Worm (Caenorhabditis elegans) whole organism, L1 larva: ENCODE results near the gene tmem-145.
A peak's percentile ranks its signal among the peaks of the same experiment; 100 is the strongest.

ENCODE experiments used
- C04F5.9 ChIP-seq: sonication (generic microtip); optimal IDR thresholded peaks from 2 replicates; lab custom pipeline; 2016; ENCODE audit warnings: missing genetic modification characterization, missing compliant biosample characterization
- C34B4.2 ChIP-seq: sonication (generic microtip); optimal IDR thresholded peaks from 2 replicates; lab custom pipeline; 2017; ENCODE audit warnings: mild to moderate bottlenecking, missing genetic modification characterization, missing compliant biosample characterization
- alr-1 ChIP-seq: fragments of 200-800 bp; sonication (Bioruptor generic); optimal IDR thresholded peaks from 2 replicates; lab custom pipeline; 2018; ENCODE audit warnings: borderline replicate concordance, mild to moderate bottlenecking, missing genetic modification characterization, missing compliant biosample characterization
- ama-1 ChIP-seq: fragments of 150-350 bp; optimal IDR thresholded peaks from 2 replicates; lab custom pipeline; 2014
- blmp-1 ChIP-seq: fragments of 150-350 bp; optimal IDR thresholded peaks from 2 replicates; lab custom pipeline; 2014; ENCODE audit warnings: missing biosample characterization, missing genetic modification characterization
- ceh-8 ChIP-seq: fragments of 200-800 bp; sonication (Bioruptor generic); optimal IDR thresholded peaks from 2 replicates; lab custom pipeline; 2018; ENCODE audit warnings: mild to moderate bottlenecking, missing genetic modification characterization, moderate library complexity, missing compliant biosample characterization
- ceh-82 ChIP-seq, 3 experiments: fragments of 150-350 bp in 1 of 3; sonication (generic microtip) in 2 of 3; optimal IDR thresholded peaks; 2 replicates each; lab custom pipeline; 2014 to 2017; ENCODE audit warnings: missing biosample characterization in 3 of 3, missing genetic modification characterization in 3 of 3
- ceh-90 ChIP-seq: sonication (generic microtip); optimal IDR thresholded peaks from 2 replicates; lab custom pipeline; 2016; ENCODE audit warnings: missing genetic modification characterization, missing compliant biosample characterization
- dpl-1 ChIP-seq, 3 experiments: fragments of 150-350 bp in 2 of 3; sonication (generic microtip) in 1 of 3; optimal IDR thresholded peaks; 2 replicates each; lab custom pipeline; 2014 to 2017; ENCODE audit warnings: missing biosample characterization in 3 of 3, missing genetic modification characterization in 3 of 3, missing genetic modification reagents in 3 of 3
- dsc-1 ChIP-seq: sonication (generic microtip); optimal IDR thresholded peaks from 2 replicates; lab custom pipeline; 2016; ENCODE audit warnings: mild to moderate bottlenecking, missing genetic modification characterization, missing compliant biosample characterization
- egl-13 ChIP-seq: sonication (generic microtip); optimal IDR thresholded peaks from 2 replicates; lab custom pipeline; 2016; ENCODE audit warnings: missing genotype, missing genetic modification reagents, missing genetic modification characterization, missing compliant biosample characterization
- egl-27 ChIP-seq, 2 experiments: fragments of 150-350 bp in 1 of 2; sonication (generic microtip); optimal IDR thresholded peaks; 3 replicates each; lab custom pipeline; 2017 to 2018; ENCODE audit warnings: missing biosample characterization in 2 of 2, missing genetic modification characterization in 2 of 2, missing genetic modification reagents in 2 of 2
- fkh-8 ChIP-seq: sonication (generic microtip); optimal IDR thresholded peaks from 2 replicates; lab custom pipeline; 2016; ENCODE audit warnings: mild to moderate bottlenecking, missing genetic modification characterization, missing compliant biosample characterization
- hlh-17 ChIP-seq: fragments of 200-800 bp; sonication (Bioruptor generic); optimal IDR thresholded peaks from 2 replicates; lab custom pipeline; 2018; ENCODE audit warnings: missing genetic modification characterization, mild to moderate bottlenecking, missing compliant biosample characterization, moderate library complexity, borderline replicate concordance
- irx-1 ChIP-seq: sonication (generic microtip); optimal IDR thresholded peaks from 2 replicates; lab custom pipeline; 2016; ENCODE audit warnings: missing genetic modification characterization, missing compliant biosample characterization
- jun-1 ChIP-seq: fragments of 150-350 bp; optimal IDR thresholded peaks from 2 replicates; lab custom pipeline; 2014; ENCODE audit warnings: missing biosample characterization, missing genetic modification reagents, missing genetic modification characterization
- lin-14 ChIP-seq: fragments of 200-800 bp; sonication (Bioruptor generic); optimal IDR thresholded peaks from 2 replicates; lab custom pipeline; 2018; ENCODE audit warnings: mild to moderate bottlenecking, missing genetic modification characterization, moderate library complexity, missing compliant biosample characterization
- lin-35 ChIP-seq, 2 experiments: fragments of 150-350 bp; optimal IDR thresholded peaks; 2 replicates each; lab custom pipeline; 2014; ENCODE audit warnings: missing biosample characterization in 2 of 2, missing genetic modification characterization in 2 of 2, missing genetic modification reagents in 2 of 2
- lir-3 ChIP-seq: sonication (generic microtip); optimal IDR thresholded peaks from 2 replicates; lab custom pipeline; 2016; ENCODE audit warnings: mild to moderate bottlenecking, missing genetic modification characterization, moderate library complexity, missing compliant biosample characterization; ENCODE audit not compliant: poor library complexity
- lsy-2 ChIP-seq, 2 experiments: fragments of 150-350 bp; optimal IDR thresholded peaks; 2 replicates each; lab custom pipeline; 2014; ENCODE audit warnings: missing biosample characterization in 2 of 2, missing genetic modification characterization in 2 of 2
- nhr-19 ChIP-seq: fragments of 200-800 bp; sonication (Bioruptor generic); conservative IDR thresholded peaks from 2 replicates; pipeline ENCODE4 v1.3.6; 2022; ENCODE audit warnings: missing genetic modification characterization, missing compliant biosample characterization
- nhr-47 ChIP-seq: sonication (generic microtip); optimal IDR thresholded peaks from 2 replicates; lab custom pipeline; 2016; ENCODE audit warnings: mild to moderate bottlenecking, missing genetic modification characterization, moderate library complexity, missing compliant biosample characterization
- nhr-71 ChIP-seq: sonication (generic microtip); optimal IDR thresholded peaks from 2 replicates; lab custom pipeline; 2016; ENCODE audit warnings: mild to moderate bottlenecking, missing genetic modification characterization, moderate library complexity, missing compliant biosample characterization
- nhr-76 ChIP-seq: sonication (generic microtip); optimal IDR thresholded peaks from 2 replicates; lab custom pipeline; 2017; ENCODE audit warnings: missing biosample characterization, missing genetic modification characterization
- nhr-85 ChIP-seq: sonication (generic microtip); peaks from one replicate; lab custom pipeline; 2016; ENCODE audit warnings: missing genetic modification characterization, inconsistent platforms, missing compliant biosample characterization
- nhr-90 ChIP-seq: sonication (generic microtip); optimal IDR thresholded peaks from 2 replicates; lab custom pipeline; 2016; ENCODE audit warnings: mild to moderate bottlenecking, missing genetic modification characterization, missing compliant biosample characterization; ENCODE audit not compliant: poor library complexity
- snu-23 ChIP-seq: sonication (generic microtip); optimal IDR thresholded peaks from 2 replicates; lab custom pipeline; 2016; ENCODE audit warnings: missing genetic modification characterization, missing compliant biosample characterization
- sptf-1 ChIP-seq: fragments of 150-350 bp; optimal IDR thresholded peaks from 2 replicates; lab custom pipeline; 2014; ENCODE audit warnings: missing biosample characterization, missing genetic modification characterization
- sup-37 ChIP-seq: fragments of 200-800 bp; sonication (Bioruptor generic); optimal IDR thresholded peaks from 2 replicates; lab custom pipeline; 2018; ENCODE audit warnings: mild to moderate bottlenecking, missing genetic modification characterization, missing compliant biosample characterization
- swsn-7 ChIP-seq: sonication (generic microtip); optimal IDR thresholded peaks from 2 replicates; lab custom pipeline; 2016; ENCODE audit warnings: missing genetic modification characterization, missing compliant biosample characterization
- unc-130 ChIP-seq: fragments of 150-350 bp; optimal IDR thresholded peaks from 2 replicates; lab custom pipeline; 2017; ENCODE audit warnings: missing biosample characterization, missing genetic modification characterization, inconsistent platforms
- unc-30 ChIP-seq: sonication (generic microtip); optimal IDR thresholded peaks from 2 replicates; lab custom pipeline; 2017; ENCODE audit warnings: missing biosample characterization, missing genetic modification characterization
- unc-86 ChIP-seq: sonication (generic microtip); optimal IDR thresholded peaks from 2 replicates; lab custom pipeline; 2016; ENCODE audit warnings: missing genetic modification characterization, missing compliant biosample characterization
- zag-1 ChIP-seq: fragments of 150-350 bp; optimal IDR thresholded peaks from 2 replicates; lab custom pipeline; 2014; ENCODE audit warnings: missing biosample characterization, missing genetic modification characterization
- zip-4 ChIP-seq: fragments of 200-800 bp; sonication (Bioruptor generic); optimal IDR thresholded peaks from 2 replicates; lab custom pipeline; 2018; ENCODE audit warnings: mild to moderate bottlenecking, missing genetic modification characterization, moderate library complexity, missing compliant biosample characterization
- ztf-4 ChIP-seq: fragments of 150-350 bp; optimal IDR thresholded peaks from 2 replicates; lab custom pipeline; 2014; ENCODE audit warnings: missing biosample characterization, missing genetic modification characterization

Gene tmem-145

DNA sequence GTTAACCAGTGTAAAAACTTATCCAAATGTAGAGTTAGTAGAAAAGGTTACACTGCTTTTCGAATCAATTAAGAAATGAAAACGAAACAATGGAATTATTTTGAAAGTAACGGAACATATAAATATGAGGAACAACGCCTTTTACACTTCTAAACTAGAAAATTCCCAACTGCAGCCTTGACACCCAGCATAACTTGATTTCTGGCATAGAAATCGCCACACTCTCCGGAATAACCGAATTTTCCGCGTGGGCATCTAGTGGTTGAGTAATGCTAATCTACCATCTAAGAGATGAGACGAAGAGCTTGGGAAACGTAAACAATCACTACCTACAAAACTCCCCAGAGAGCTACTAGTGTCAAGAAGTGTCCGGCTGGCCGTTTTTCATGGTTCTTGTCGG lies 7.6 kb upstream of the tmem-145 start:
- TF ChIP-seq alr-1 (tag; lab: Kevin White, UChicago) = no peak

DNA sequence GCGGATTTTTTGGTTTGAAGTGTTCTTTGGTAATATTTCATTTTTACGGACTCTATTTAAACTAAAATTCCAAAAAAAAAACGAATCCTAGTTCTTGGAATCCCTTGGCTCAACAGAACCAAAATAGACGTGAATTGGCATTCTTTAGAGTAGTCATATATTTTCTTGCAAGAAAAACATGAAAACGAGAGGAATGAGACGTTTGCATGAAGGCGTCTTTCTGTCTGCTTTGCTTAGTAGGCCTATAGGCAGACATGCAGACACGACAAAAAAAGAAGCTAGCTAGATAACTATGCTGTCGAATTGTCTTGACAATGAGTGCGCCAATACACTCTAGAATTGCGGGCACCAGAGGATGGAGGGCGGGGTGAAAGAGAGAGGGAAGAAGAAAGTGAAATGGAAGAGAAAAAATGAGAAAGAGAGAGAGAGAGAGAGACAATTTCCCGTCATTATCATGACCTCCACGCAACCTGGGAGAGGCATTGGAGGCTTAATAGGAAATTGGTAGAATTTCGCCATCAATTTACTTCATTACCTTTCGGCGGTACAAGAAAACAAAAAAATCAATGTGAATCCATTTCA lies 7.0 kb upstream of the tmem-145 start:
- TF ChIP-seq unc-30 (tag; lab: Kevin White, UChicago) = no peak
- no peak for TF ChIP-seq dpl-1 (GFP tag; optimal IDR thresholded peaks at IDR 0.05; lab: Kevin White, UChicago)
- TF ChIP-seq lin-14 (GFP tag; lab: Kevin White, UChicago) = peak; percentile 70
- peak; percentile 19 for TF ChIP-seq jun-1 (tag; lab: Kevin White, UChicago)
- no peak for TF ChIP-seq ama-1 (lab: Kevin White, UChicago)
- peak; percentile 16 for TF ChIP-seq dsc-1 (tag; lab: Kevin White, UChicago)
- TF ChIP-seq nhr-85 = peak; percentile 80
- peak in 1 of 2 experiments; percentile 2 for TF ChIP-seq lsy-2 (tag; optimal IDR thresholded peaks at IDR 0.05; lab: Kevin White, UChicago)
- TF ChIP-seq blmp-1 (tag; lab: Kevin White, UChicago) = peak; percentile 96
- peak; percentile 25 for TF ChIP-seq snu-23
- TF ChIP-seq ceh-82 (tag; optimal IDR thresholded peaks at IDR 0.05; lab: Kevin White, UChicago) = peak in 2 of 3 experiments; percentile 15 to 21
- peak; percentile 31 for TF ChIP-seq nhr-47 (tag; lab: Kevin White, UChicago)
- TF ChIP-seq zag-1 = no peak
- no peak for TF ChIP-seq ceh-8 (GFP tag; lab: Kevin White, UChicago)
- no peak for TF ChIP-seq unc-86 (tag; lab: Kevin White, UChicago)
- no peak for TF ChIP-seq nhr-76 (tag; lab: Kevin White, UChicago)
- peak; percentile 37 for TF ChIP-seq nhr-71
- TF ChIP-seq fkh-8 (tag; lab: Kevin White, UChicago) = peak; percentile 74
- TF ChIP-seq zip-4 (GFP tag; lab: Kevin White, UChicago) = no peak
- TF ChIP-seq lin-35 (GFP tag; optimal IDR thresholded peaks at IDR 0.05; lab: Kevin White, UChicago) = no peak

DNA sequence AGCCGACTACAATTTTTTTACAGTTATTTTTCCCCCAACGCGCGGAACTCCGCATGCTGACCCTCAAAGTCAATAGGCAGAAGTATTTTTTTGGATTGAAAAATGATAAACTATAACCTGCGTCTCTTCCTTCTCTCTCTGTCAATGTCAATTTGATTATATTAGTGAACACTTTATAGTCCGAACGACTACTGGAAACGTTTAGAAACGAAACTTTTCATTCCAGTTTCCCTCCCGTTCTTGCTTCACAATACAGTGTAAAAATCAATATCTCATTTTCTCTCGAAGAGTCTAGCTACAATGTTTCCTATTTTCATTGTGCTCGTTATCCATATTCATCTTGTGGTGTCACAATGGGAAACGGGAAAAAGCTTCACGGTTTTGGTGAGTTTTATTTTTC lies 5.4 kb downstream of the tmem-145 start, which contains the start of gene lgc-24:
TSS of gene lgc-24 (plus strand) at position 301 of the 400 bp plus-strand sequence.
- TF ChIP-seq hlh-17 (GFP tag; lab: Kevin White, UChicago) (no peak), irx-1 (no peak), egl-13 (tag; lab: Kevin White, UChicago) (no peak)

DNA sequence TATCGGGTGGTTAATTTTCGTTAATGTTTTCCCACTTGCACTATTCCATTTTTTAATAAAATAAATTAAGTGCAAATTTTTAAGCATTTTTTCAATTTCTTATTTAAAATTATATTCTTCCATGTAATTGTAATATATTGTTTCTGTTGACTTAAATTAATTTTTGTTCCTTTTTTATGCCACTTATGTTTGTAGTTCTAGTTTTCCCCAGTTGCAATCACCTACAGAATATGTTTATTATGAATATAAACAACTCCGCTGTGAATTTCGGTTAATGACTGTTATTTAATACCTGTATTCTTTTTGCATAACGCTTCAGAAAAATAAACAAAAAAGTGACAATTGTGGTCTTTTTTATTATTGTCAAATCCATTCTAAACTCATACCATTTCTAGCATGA lies 8.8 kb downstream of the tmem-145 start, which contains the start of gene lgc-23:
TSS of gene lgc-23 (plus strand) at position 301 of the 400 bp plus-strand sequence.
- TF ChIP-seq C34B4.2 (tag; lab: Kevin White, UChicago) (no peak), alr-1 (tag; lab: Kevin White, UChicago) (no peak), ama-1 (lab: Kevin White, UChicago) (no peak), sptf-1 (no peak), ceh-90 (tag; lab: Kevin White, UChicago) (no peak), unc-130 (no peak), sup-37 (GFP tag; lab: Kevin White, UChicago) (no peak), nhr-90 (tag; lab: Kevin White, UChicago) (no peak)
- TF ChIP-seq, all 84 proteins: peak for 0

DNA sequence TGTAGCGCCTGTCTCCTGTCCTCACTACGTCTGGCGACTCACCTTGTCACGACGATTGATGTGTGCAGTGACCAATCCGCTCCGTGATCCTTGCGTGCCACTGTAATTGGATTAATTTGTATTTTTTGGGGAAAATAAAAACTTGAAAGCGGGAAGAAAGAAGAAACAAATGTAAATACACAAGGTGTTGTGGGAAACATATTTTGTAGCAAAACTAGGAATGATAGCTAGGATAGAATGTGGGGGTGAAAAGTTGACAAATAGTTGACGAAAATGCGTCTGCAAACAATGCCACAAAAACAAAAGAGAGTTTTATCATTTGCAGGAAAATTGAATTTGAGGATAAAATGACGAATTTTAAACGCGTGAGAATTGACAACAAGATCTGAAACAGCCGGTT lies 16.7 kb downstream of the tmem-145 start, which contains the start of gene B0198.3:
TSS of gene B0198.3 (minus strand) at position 101 of the 400 bp plus-strand sequence.
- TF ChIP-seq egl-27 (tag; optimal IDR thresholded peaks at IDR 0.05; lab: Kevin White, UChicago) (no peak), C04F5.9 (no peak), unc-30 (tag; lab: Kevin White, UChicago) (no peak), swsn-7 (tag; lab: Kevin White, UChicago) (no peak), lir-3 (tag; lab: Kevin White, UChicago) (no peak), dpl-1 (GFP tag; optimal IDR thresholded peaks at IDR 0.05; lab: Kevin White, UChicago) (no peak), nhr-19 (GFP tag; lab: Robert Waterston, UW) (no peak), ztf-4 (tag; lab: Kevin White, UChicago) (no peak)
